Worm (Caenorhabditis elegans) whole organism, L4 larva: ENCODE measurements around the gene Y42H9AR.1.

ENCODE experiments used
- F44E2.7 ChIP-seq: fragments of 200-800 bp; sonication (Bioruptor generic); IDR thresholded peaks from 2 replicates; pipeline ENCODE4 v2.1.2; 2022; ENCODE audit warnings: missing genetic modification characterization, missing compliant biosample characterization
- F49E8.2 ChIP-seq: sonication (generic microtip); optimal IDR thresholded peaks from 2 replicates; lab custom pipeline; 2016; ENCODE audit warnings: missing compliant biosample characterization, mild to moderate bottlenecking, missing genetic modification characterization, borderline replicate concordance
- T20F7.1 ChIP-seq: fragments of 200-800 bp; sonication (Bioruptor generic); optimal IDR thresholded peaks from 2 replicates; lab custom pipeline; 2018; ENCODE audit warnings: mild to moderate bottlenecking, missing genetic modification characterization, missing compliant biosample characterization
- T26A8.4 ChIP-seq: fragments of 200-800 bp; sonication (Bioruptor generic); IDR thresholded peaks from 2 replicates; pipeline ENCODE4 v1.3.6; 2022; ENCODE audit warnings: missing genetic modification characterization, missing compliant biosample characterization
- Y48G9A.11 ChIP-seq: fragments of 200-800 bp; sonication (Bioruptor generic); IDR thresholded peaks from 2 replicates; pipeline ENCODE4 v1.3.6; 2022; ENCODE audit warnings: missing genetic modification reagents, missing genetic modification characterization, missing compliant biosample characterization
- Y5F2A.4 ChIP-seq: fragments of 200-800 bp; sonication (Bioruptor generic); optimal IDR thresholded peaks from 2 replicates; lab custom pipeline; 2018; ENCODE audit warnings: mild to moderate bottlenecking, missing genetic modification characterization, missing compliant biosample characterization
- Y75B8A.6 ChIP-seq: fragments of 200-800 bp; sonication (Bioruptor generic); IDR thresholded peaks from 2 replicates; pipeline ENCODE4 v1.3.6; 2022; ENCODE audit warnings: missing genetic modification reagents, missing genetic modification characterization, missing compliant biosample characterization
- ZK337.2 ChIP-seq: fragments of 200-800 bp; sonication (Bioruptor generic); IDR thresholded peaks from 2 replicates; pipeline ENCODE4 v1.3.6; 2022; ENCODE audit warnings: missing genetic modification reagents, missing genetic modification characterization, missing compliant biosample characterization
- aha-1 ChIP-seq: fragments of 150-350 bp; peaks from one replicate; lab custom pipeline; 2014; ENCODE audit warnings: missing biosample characterization, missing genetic modification characterization
- ama-1 ChIP-seq: fragments of 150-350 bp; optimal IDR thresholded peaks from 2 replicates; lab custom pipeline; 2014; ENCODE audit warnings: inconsistent platforms, mixed read lengths
- ceh-28 ChIP-seq: fragments of 150-350 bp; optimal IDR thresholded peaks from 2 replicates; lab custom pipeline; 2014; ENCODE audit warnings: missing biosample characterization, missing genetic modification reagents, missing genetic modification characterization
- daf-16 ChIP-seq, 3 experiments: sonication (generic microtip); optimal IDR thresholded peaks; 2 replicates each; lab custom pipeline; 2016 to 2017; ENCODE audit warnings: missing genetic modification characterization in 3 of 3, missing genetic modification reagents in 3 of 3, mild to moderate bottlenecking in 2 of 3, missing compliant biosample characterization in 2 of 3, missing biosample characterization in 1 of 3, moderate library complexity in 1 of 3
- dpl-1 ChIP-seq: fragments of 150-350 bp; optimal IDR thresholded peaks from 2 replicates; lab custom pipeline; 2014; ENCODE audit warnings: missing biosample characterization, missing genetic modification reagents, missing genetic modification characterization
- dve-1 ChIP-seq: sonication (generic microtip); optimal IDR thresholded peaks from 2 replicates; lab custom pipeline; 2017; ENCODE audit warnings: antibody characterized with exemption, mild to moderate bottlenecking, missing genetic modification characterization, missing compliant biosample characterization; ENCODE audit not compliant: insufficient read depth
- egl-43 ChIP-seq: fragments of 200-800 bp; sonication (Bioruptor generic); IDR thresholded peaks from 2 replicates; pipeline ENCODE4 v1.3.6; 2022; ENCODE audit warnings: missing genetic modification reagents, missing genetic modification characterization, missing compliant biosample characterization
- fos-1 ChIP-seq: fragments of 150-350 bp; optimal IDR thresholded peaks from 2 replicates; lab custom pipeline; 2014; ENCODE audit warnings: missing biosample characterization, missing genetic modification characterization
- hif-1 ChIP-seq, 2 experiments: sonication (generic microtip); optimal IDR thresholded peaks; 2 replicates each; lab custom pipeline; 2016 to 2017; ENCODE audit warnings: missing compliant biosample characterization in 2 of 2, missing genetic modification characterization in 2 of 2, missing genetic modification reagents in 2 of 2, missing genotype in 2 of 2, mild to moderate bottlenecking in 1 of 2
- hlh-11 ChIP-seq: fragments of 200-800 bp; sonication (Bioruptor generic); optimal IDR thresholded peaks from 2 replicates; lab custom pipeline; 2018; ENCODE audit warnings: mild to moderate bottlenecking, missing genetic modification characterization, missing compliant biosample characterization
- hlh-30 ChIP-seq: sonication (generic microtip); optimal IDR thresholded peaks from 2 replicates; lab custom pipeline; 2017; ENCODE audit warnings: antibody characterized with exemption, mild to moderate bottlenecking, missing genetic modification characterization, missing compliant biosample characterization; ENCODE audit not compliant: insufficient read depth
- lin-15B ChIP-seq: fragments of 150-350 bp; sonication (generic microtip); optimal IDR thresholded peaks from 3 replicates; lab custom pipeline; 2014; ENCODE audit warnings: missing biosample characterization, missing genetic modification characterization
- lin-38 ChIP-seq: fragments of 200-800 bp; sonication (Bioruptor generic); IDR thresholded peaks from 2 replicates; pipeline ENCODE4 v1.3.6; 2022; ENCODE audit warnings: missing genetic modification reagents, missing genetic modification characterization, missing compliant biosample characterization
- lsy-2 ChIP-seq, 2 experiments: fragments of 150-350 bp in 1 of 2; sonication (generic microtip) in 1 of 2; optimal IDR thresholded peaks; 2 replicates each; lab custom pipeline; 2014 to 2017; ENCODE audit warnings: missing biosample characterization in 2 of 2, missing genetic modification characterization in 2 of 2
- mdl-1 ChIP-seq, 2 experiments: fragments of 150-350 bp in 1 of 2; sonication (generic microtip) in 1 of 2; optimal IDR thresholded peaks; 2 replicates each; lab custom pipeline; 2014 to 2017; ENCODE audit warnings: missing biosample characterization in 2 of 2, missing genetic modification characterization in 2 of 2
- mep-1 ChIP-seq: fragments of 150-350 bp; sonication (generic microtip); optimal IDR thresholded peaks from 3 replicates; lab custom pipeline; 2014; ENCODE audit warnings: missing biosample characterization, missing genetic modification characterization
- mxl-3 ChIP-seq: fragments of 200-800 bp; sonication (Bioruptor generic); optimal IDR thresholded peaks from 2 replicates; lab custom pipeline; 2018; ENCODE audit warnings: mild to moderate bottlenecking, missing genetic modification characterization, missing compliant biosample characterization
- nhr-10 ChIP-seq: fragments of 150-350 bp; optimal IDR thresholded peaks from 2 replicates; lab custom pipeline; 2014; ENCODE audit warnings: missing biosample characterization, missing genetic modification characterization
- nhr-102 ChIP-seq: sonication (generic microtip); optimal IDR thresholded peaks from 2 replicates; lab custom pipeline; 2016; ENCODE audit warnings: mild to moderate bottlenecking, missing genetic modification characterization, moderate library complexity, missing compliant biosample characterization
- nhr-11 ChIP-seq: fragments of 150-350 bp; optimal IDR thresholded peaks from 2 replicates; lab custom pipeline; 2014; ENCODE audit warnings: missing biosample characterization, missing genetic modification characterization
- nhr-28 ChIP-seq: fragments of 150-350 bp; optimal IDR thresholded peaks from 2 replicates; lab custom pipeline; 2014; ENCODE audit warnings: missing biosample characterization, missing genetic modification characterization
- nhr-41 ChIP-seq: fragments of 200-800 bp; sonication (Bioruptor generic); IDR thresholded peaks from 2 replicates; pipeline ENCODE4 v1.3.6; 2022; ENCODE audit warnings: missing genetic modification reagents, missing genetic modification characterization, missing compliant biosample characterization
- nhr-42 ChIP-seq: fragments of 200-800 bp; sonication (Bioruptor generic); IDR thresholded peaks from 2 replicates; pipeline ENCODE4 v1.3.6; 2022; ENCODE audit warnings: missing genetic modification characterization, missing compliant biosample characterization
- nhr-6 ChIP-seq: fragments of 150-350 bp; optimal IDR thresholded peaks from 2 replicates; lab custom pipeline; 2014; ENCODE audit warnings: missing biosample characterization, missing genetic modification characterization
- pqm-1 ChIP-seq: sonication (generic microtip); optimal IDR thresholded peaks from 2 replicates; lab custom pipeline; 2017; ENCODE audit warnings: missing biosample characterization, missing genetic modification characterization
- rbr-2 ChIP-seq: sonication (generic microtip); optimal IDR thresholded peaks from 2 replicates; lab custom pipeline; 2016; ENCODE audit warnings: missing genotype, missing genetic modification characterization, missing compliant biosample characterization
- snpc-1.2 ChIP-seq: fragments of 200-800 bp; sonication (Bioruptor generic); IDR thresholded peaks from 2 replicates; pipeline ENCODE4 v1.3.6; 2022; ENCODE audit warnings: missing genetic modification reagents, missing genetic modification characterization, missing compliant biosample characterization
- tra-1 ChIP-seq: fragments of 200-800 bp; sonication (Bioruptor generic); IDR thresholded peaks from 2 replicates; pipeline ENCODE4 v1.3.6; 2022; ENCODE audit warnings: missing genetic modification reagents, missing genetic modification characterization, missing compliant biosample characterization
- unc-62 ChIP-seq, 3 experiments: fragments of 150-350 bp in 1 of 3; sonication (generic microtip); optimal IDR thresholded peaks in 2 of 3; peaks in 1 of 3; 1 replicate in 1 of 3; 2 replicates in 2 of 3; lab custom pipeline; 2014 to 2017; ENCODE audit warnings: missing biosample characterization in 3 of 3, missing genetic modification characterization in 3 of 3, missing genetic modification reagents in 3 of 3, missing genotype in 1 of 3
- zfp-3 ChIP-seq: fragments of 200-800 bp; sonication (Bioruptor generic); conservative IDR thresholded peaks from 2 replicates; pipeline ENCODE4 v1.3.6; 2022; ENCODE audit warnings: missing genetic modification reagents, missing genetic modification characterization, missing compliant biosample characterization
- zip-11 ChIP-seq: fragments of 200-800 bp; sonication (Bioruptor generic); IDR thresholded peaks from 2 replicates; pipeline ENCODE4 v1.3.6; 2022; ENCODE audit warnings: missing genetic modification characterization, missing compliant biosample characterization
- zip-2 ChIP-seq: fragments of 150-350 bp; optimal IDR thresholded peaks from 2 replicates; lab custom pipeline; 2014; ENCODE audit warnings: missing biosample characterization, missing genetic modification characterization
- ztf-11 ChIP-seq: fragments of 150-350 bp; optimal IDR thresholded peaks from 2 replicates; lab custom pipeline; 2014; ENCODE audit warnings: missing biosample characterization, missing genetic modification characterization

Y42H9AR.1 gene

ce11 chrIV:8142735-8143550 lies 29.8 kb downstream of the Y42H9AR.1 start, which contains the start of gene pmk-2 (continued):
- TF ChIP-seq pqm-1 (peak; percentile 29), hif-1 (tag; optimal IDR thresholded peaks at IDR 0.05; lab: Kevin White, UChicago) (no peak)
- TF ChIP-seq, all 104 proteins: peak for 11

ce11 chrIV:8144341-8144740 lies 31.1 kb downstream of the Y42H9AR.1 start:
- TF ChIP-seq aha-1 (tag; lab: Kevin White, UChicago) (peak; percentile 13), T26A8.4 (GFP tag; lab: Robert Waterston, UW) (peak; percentile 20; the same call in 1 of the 2 replicates), nhr-41 (no peak), fos-1 (tag; lab: Kevin White, UChicago) (no peak), nhr-10 (tag; lab: Kevin White, UChicago) (no peak), zip-11 (GFP tag; lab: Robert Waterston, UW) (no peak)

- no peak for TF ChIP-seq lin-38 (GFP tag; lab: Robert Waterston, UW)
- TF ChIP-seq ceh-28 (tag; lab: Kevin White, UChicago) = no peak
- no peak for TF ChIP-seq daf-16 (GFP tag; optimal IDR thresholded peaks at IDR 0.05; lab: Kevin White, UChicago)
- peak; percentile 77 for TF ChIP-seq daf-16 (tag; optimal IDR thresholded peaks at IDR 0.05; lab: Kevin White, UChicago)
- peak; percentile 17 for TF ChIP-seq hlh-11 (tag; lab: Kevin White, UChicago)
- peak; percentile 81 to 90 for TF ChIP-seq mdl-1 (tag; optimal IDR thresholded peaks at IDR 0.05; lab: Kevin White, UChicago)
- TF ChIP-seq hif-1 (tag; optimal IDR thresholded peaks at IDR 0.05; lab: Kevin White, UChicago) = no peak
- no peak for TF ChIP-seq T20F7.1 (GFP tag; lab: Kevin White, UChicago)
- TF ChIP-seq lin-15B = no peak
- TF ChIP-seq nhr-28 (tag; lab: Kevin White, UChicago) = peak; percentile 54
- peak; percentile 38 for TF ChIP-seq mep-1 (tag; lab: Kevin White, UChicago)
- TF ChIP-seq ama-1 (lab: Kevin White, UChicago) = no peak
- TF ChIP-seq aha-1 (tag; lab: Kevin White, UChicago) = peak; percentile 83
- TF ChIP-seq F49E8.2 (tag; lab: Kevin White, UChicago) = no peak
- peak in 1 of 2 experiments; percentile 29 for TF ChIP-seq lsy-2 (tag; optimal IDR thresholded peaks at IDR 0.05; lab: Kevin White, UChicago)
- no peak for TF ChIP-seq ZK337.2 (GFP tag; lab: Robert Waterston, UW)
- TF ChIP-seq hlh-30 (tag; lab: Kevin White, UChicago) = peak; percentile 93
- TF ChIP-seq Y48G9A.11 (GFP tag; lab: Robert Waterston, UW) = no peak
- peak; percentile 91 for TF ChIP-seq dve-1 (tag; lab: Kevin White, UChicago)
- TF ChIP-seq F44E2.7 = no peak
- TF ChIP-seq zfp-3 (GFP tag; lab: Robert Waterston, UW) = 0 out of 2 replicates have a peak, but pooled peaks have one; percentile 21
- TF ChIP-seq pqm-1 = peak; percentile 23
- peak in 1 of 2 experiments; percentile 40 for TF ChIP-seq unc-62 (GFP tag; optimal IDR thresholded peaks at IDR 0.05 in 1 of 2; lab: Kevin White, UChicago)
- TF ChIP-seq unc-62 (tag; optimal IDR thresholded peaks at IDR 0.05; lab: Kevin White, UChicago) = no peak
These were observed 33.1 kb downstream of the Y42H9AR.1 start for ce11 chrIV:8146283-8146682.

- TF ChIP-seq nhr-42 (GFP tag; lab: Robert Waterston, UW) (no peak), Y5F2A.4 (no peak), nhr-11 (tag; lab: Kevin White, UChicago) (no peak), nhr-102 (tag; lab: Kevin White, UChicago) (no peak), tra-1 (no peak), mxl-3 (GFP tag; lab: Kevin White, UChicago) (no peak), nhr-28 (tag; lab: Kevin White, UChicago) (no peak), hif-1 (tag; optimal IDR thresholded peaks at IDR 0.05; lab: Kevin White, UChicago) (no peak), ztf-11 (tag; lab: Kevin White, UChicago) (no peak), ZK337.2 (GFP tag; lab: Robert Waterston, UW) (no peak), dpl-1 (GFP tag; lab: Kevin White, UChicago) (no peak), snpc-1.2 (GFP tag; lab: Robert Waterston, UW) (no peak), mdl-1 (tag; optimal IDR thresholded peaks at IDR 0.05; lab: Kevin White, UChicago) (no peak), Y75B8A.6 (no peak), rbr-2 (no peak), lin-38 (GFP tag; lab: Robert Waterston, UW) (no peak), egl-43 (GFP tag; lab: Robert Waterston, UW) (no peak), zip-2 (tag; lab: Kevin White, UChicago) (no peak), nhr-6 (no peak)
- TF ChIP-seq, all 104 proteins: peak for 0
These were observed 35.3 kb downstream of the Y42H9AR.1 start, which contains the start of gene pmk-1 for ce11 chrIV:8148494-8148893. Gene pmk-1 (plus strand): TSS chrIV:8148794.
